Worm (Caenorhabditis elegans) whole organism, young adult: ENCODE results near the gene C06E7.2.

Experiments used
- D2030.7 ChIP-seq: fragments of 200-800 bp; sonication (Bioruptor generic); IDR thresholded peaks from 2 replicates; pipeline ENCODE4 v1.3.6; 2022; ENCODE audit warnings: missing genetic modification reagents, missing genetic modification characterization, missing compliant biosample characterization
- ccch-3 ChIP-seq: fragments of 200-800 bp; sonication (Bioruptor generic); optimal IDR thresholded peaks from 2 replicates; lab custom pipeline; 2018; ENCODE audit warnings: mild to moderate bottlenecking, missing genetic modification characterization, missing compliant biosample characterization
- nfya-1 ChIP-seq: sonication (generic microtip); optimal IDR thresholded peaks from 2 replicates; lab custom pipeline; 2017; ENCODE audit warnings: antibody characterized with exemption, missing compliant biosample characterization, missing genetic modification characterization, borderline replicate concordance; ENCODE audit not compliant: insufficient read depth
- nhr-179 ChIP-seq: sonication (generic microtip); optimal IDR thresholded peaks from 2 replicates; lab custom pipeline; 2016; ENCODE audit warnings: mild to moderate bottlenecking, missing genetic modification characterization, missing compliant biosample characterization
- rec-8 ChIP-seq, 2 experiments: sonication (generic microtip); optimal IDR thresholded peaks; 2 replicates each; lab custom pipeline; 2016; ENCODE audit warnings: mild to moderate bottlenecking in 2 of 2, missing genetic modification characterization in 2 of 2, missing genetic modification reagents in 2 of 2, missing genotype in 2 of 2, missing biosample characterization in 1 of 2, missing compliant biosample characterization in 1 of 2, moderate library complexity in 1 of 2

- TF ChIP-seq ccch-3 (GFP tag; lab: Kevin White, UChicago), result no peak
- TF ChIP-seq rec-8 (tag; optimal IDR thresholded peaks at IDR 0.05; lab: Kevin White, UChicago), result no peak
- TF ChIP-seq D2030.7 (GFP tag; lab: Robert Waterston, UW), result no peak
- TF ChIP-seq nhr-179 (tag; lab: Kevin White, UChicago), result no peak
- TF ChIP-seq nfya-1 (tag; lab: Kevin White, UChicago), result no peak
These were observed 21.8 kb upstream of the C06E7.2 start for ce11 chrIV:5817459-5817858.
